Worm (Caenorhabditis elegans) whole organism, dauer: ENCODE measurements around the gene dnj-3.
"Not testable (repeated sequence)": the region's sequence is repeated elsewhere in the genome, so short reads cannot be mapped to it uniquely, and the experiment has no call there.

ENCODE experiments used
- unc-62 ChIP-seq: sonication (generic microtip); optimal IDR thresholded peaks from 2 replicates; lab custom pipeline; 2017; ENCODE audit warnings: missing biosample characterization, missing genetic modification reagents, missing genetic modification characterization

Gene dnj-3

ce11 chrV:15088613-15089012 is 20.1 kb downstream of the dnj-3 start, which contains the start of gene C01G10.18:
C01G10.18 (minus strand) TSS chrV:15088713.
- no peak for TF ChIP-seq unc-62 (GFP tag; lab: Kevin White, UChicago)

ce11 chrV:15089438-15089837 is 21.0 kb downstream of the dnj-3 start, which contains the start of the genes C01G10.5 and C01G10.4:
C01G10.5 (minus strand) TSS chrV:15089538.
C01G10.4 (plus strand) TSS chrV:15089740.
- no peak for TF ChIP-seq unc-62 (GFP tag; lab: Kevin White, UChicago)

- TF ChIP-seq unc-62 (GFP tag; lab: Kevin White, UChicago) = no peak
These were observed 22.0 kb downstream of the dnj-3 start, which contains the start of gene C01G10.17 for ce11 chrV:15090457-15090856. C01G10.17 (plus strand) TSS chrV:15090757.

ce11 chrV:15092666-15093065 is 24.2 kb downstream of the dnj-3 start, which contains the start of gene txt-12:
txt-12 (plus strand) TSS chrV:15092966.
- TF ChIP-seq unc-62 (GFP tag; lab: Kevin White, UChicago) = no peak

- TF ChIP-seq unc-62 (GFP tag; lab: Kevin White, UChicago) = no peak
These were observed 26.3 kb downstream of the dnj-3 start, which contains the start of gene srx-78 for ce11 chrV:15094749-15095148. srx-78 (plus strand) TSS chrV:15095049.

ce11 chrV:15099447-15099846 is 31.0 kb downstream of the dnj-3 start, which contains the start of gene C01G10.1:
C01G10.1 (plus strand) TSS chrV:15099747.
- TF ChIP-seq unc-62 (GFP tag; lab: Kevin White, UChicago) = no peak

- TF ChIP-seq unc-62 (GFP tag; lab: Kevin White, UChicago) = not testable (repeated sequence)
These were observed 37.6 kb downstream of the dnj-3 start, which contains the start of gene C01G10.14 for ce11 chrV:15105893-15106598. C01G10.14 (minus strand) TSS chrV:15105943.

ce11 chrV:15109260-15109659 is 40.8 kb downstream of the dnj-3 start, which contains the start of gene Y75B12A.2:
Y75B12A.2 (plus strand) TSS chrV:15109560.
- TF ChIP-seq unc-62 (GFP tag; lab: Kevin White, UChicago) = no peak

- no peak for TF ChIP-seq unc-62 (GFP tag; lab: Kevin White, UChicago)
These were observed 43.2 kb downstream of the dnj-3 start, which contains the start of gene T01G5.7 for ce11 chrV:15111660-15112059. T01G5.7 (plus strand) TSS chrV:15111960.

- no peak for TF ChIP-seq unc-62 (GFP tag; lab: Kevin White, UChicago)
These were observed 45.5 kb downstream of the dnj-3 start, which contains the start of gene T01G5.6 for ce11 chrV:15113992-15114391. T01G5.6 (minus strand) TSS chrV:15114092.

- not testable (repeated sequence) for TF ChIP-seq unc-62 (GFP tag; lab: Kevin White, UChicago)
These were observed 47.5 kb downstream of the dnj-3 start, which contains the start of gene T01G5.8 for ce11 chrV:15115968-15116367. T01G5.8 (plus strand) TSS chrV:15116268.
